Fruit fly (Drosophila melanogaster) whole organism, embryonic: ENCODE data around the gene CG1024.

Experiments
- Aef1 ChIP-seq: fragments of 200-800 bp; sonication (Bioruptor generic); IDR thresholded peaks from 3 replicates; pipeline ENCODE4 v1.3.6; 2022; ENCODE audit warnings: missing biosample characterization, missing genetic modification characterization
- B-H1 ChIP-seq: fragments of 200-800 bp; sonication (Bioruptor generic); IDR thresholded peaks from 3 replicates; pipeline ENCODE4 v1.3.6; 2022; ENCODE audit warnings: missing biosample characterization, missing genetic modification characterization
- B-H2 ChIP-seq: fragments of 200-800 bp; sonication (Bioruptor generic); optimal IDR thresholded peaks from 2 replicates; lab custom pipeline; 2018; ENCODE audit warnings: missing biosample characterization, mild to moderate bottlenecking, missing genetic modification characterization
- Bteb2 ChIP-seq: fragments of 200-800 bp; sonication (Bioruptor generic); optimal IDR thresholded peaks from 2 replicates; lab custom pipeline; 2016; ENCODE audit warnings: missing biosample characterization, missing genetic modification characterization
- CG10654 ChIP-seq: fragments of 200-800 bp; sonication (Bioruptor generic); optimal IDR thresholded peaks from 2 replicates; lab custom pipeline; 2016; ENCODE audit warnings: missing biosample characterization, missing genetic modification characterization
- CG12391 ChIP-seq: fragments of 200-800 bp; sonication (Bioruptor generic); optimal IDR thresholded peaks from 3 replicates; lab custom pipeline; 2018; ENCODE audit warnings: missing biosample characterization, mild to moderate bottlenecking, missing genetic modification characterization, moderate library complexity
- CG13894 ChIP-seq: fragments of 200-800 bp; sonication (Bioruptor generic); optimal IDR thresholded peaks from 3 replicates; lab custom pipeline; 2018; ENCODE audit warnings: missing biosample characterization, mild to moderate bottlenecking, missing genetic modification characterization, moderate library complexity
- CG17802 ChIP-seq: fragments of 200-800 bp; sonication (Bioruptor generic); optimal IDR thresholded peaks from 2 replicates; lab custom pipeline; 2018; ENCODE audit warnings: missing biosample characterization, mild to moderate bottlenecking, missing genetic modification characterization, moderate library complexity
- CG2120 ChIP-seq: fragments of 200-800 bp; sonication (Bioruptor generic); optimal IDR thresholded peaks from 3 replicates; lab custom pipeline; 2016; ENCODE audit warnings: missing biosample characterization, missing genetic modification characterization
- CG2129 ChIP-seq: fragments of 200-800 bp; sonication (Bioruptor generic); IDR thresholded peaks from 2 replicates; pipeline ENCODE4 v1.3.6; 2022; ENCODE audit warnings: missing biosample characterization, missing genetic modification characterization; ENCODE audit not compliant: partially characterized antibody
- CG3838 ChIP-seq: fragments of 200-800 bp; sonication (Bioruptor generic); optimal IDR thresholded peaks from 3 replicates; lab custom pipeline; 2016; ENCODE audit warnings: missing biosample characterization, missing genetic modification characterization
- CG3847 ChIP-seq: fragments of 200-800 bp; sonication (Bioruptor generic); IDR thresholded peaks from 2 replicates; pipeline ENCODE4 v1.3.6; 2022; ENCODE audit warnings: missing biosample characterization, missing genetic modification characterization
- CG4360 ChIP-seq: fragments of 200-800 bp; sonication (Bioruptor generic); IDR thresholded peaks from 2 replicates; pipeline ENCODE4 v1.3.6; 2022; ENCODE audit warnings: missing biosample characterization, missing genetic modification characterization
- CG4404 ChIP-seq: fragments of 200-800 bp; sonication (Bioruptor generic); IDR thresholded peaks from 2 replicates; pipeline ENCODE4 v1.3.6; 2022; ENCODE audit warnings: missing biosample characterization, missing genetic modification characterization
- CG5180 ChIP-seq: fragments of 200-800 bp; sonication (Bioruptor generic); optimal IDR thresholded peaks from 3 replicates; lab custom pipeline; 2017; ENCODE audit warnings: missing biosample characterization, missing genetic modification characterization, mild to moderate bottlenecking, moderate library complexity, missing genetic modification reagents
- CG6175 ChIP-seq: fragments of 200-800 bp; sonication (Bioruptor generic); IDR thresholded peaks from 3 replicates; pipeline ENCODE4 v1.3.6; 2022; ENCODE audit warnings: missing biosample characterization, missing genetic modification characterization
- CG6683 ChIP-seq: fragments of 200-800 bp; sonication (Bioruptor generic); optimal IDR thresholded peaks from 2 replicates; lab custom pipeline; 2017; ENCODE audit warnings: missing biosample characterization, mild to moderate bottlenecking, missing genetic modification characterization, missing genetic modification reagents
- CG6854 ChIP-seq: fragments of 200-800 bp; sonication (Bioruptor generic); optimal IDR thresholded peaks from 3 replicates; lab custom pipeline; 2017; ENCODE audit warnings: missing biosample characterization, mild to moderate bottlenecking, missing genetic modification characterization
- CG9215 ChIP-seq: fragments of 200-800 bp; sonication (Bioruptor generic); IDR thresholded peaks from 2 replicates; pipeline ENCODE4 v1.3.6; 2022; ENCODE audit warnings: missing biosample characterization, missing genetic modification characterization
- CrebB ChIP-seq: fragments of 200-800 bp; sonication (Bioruptor generic); optimal IDR thresholded peaks from 3 replicates; lab custom pipeline; 2018; ENCODE audit warnings: missing biosample characterization, mild to moderate bottlenecking, missing genetic modification characterization
- D19B ChIP-seq: fragments of 200-800 bp; sonication (Bioruptor generic); optimal IDR thresholded peaks from 2 replicates; lab custom pipeline; 2017; ENCODE audit warnings: missing biosample characterization, mild to moderate bottlenecking, missing genetic modification characterization
- Dp ChIP-seq: fragments of 200-800 bp; sonication (Bioruptor generic); optimal IDR thresholded peaks from 2 replicates; lab custom pipeline; 2018; ENCODE audit warnings: missing biosample characterization, mild to moderate bottlenecking, missing genetic modification characterization, moderate library complexity
- Fer3 ChIP-seq: fragments of 200-800 bp; sonication (Bioruptor generic); optimal IDR thresholded peaks from 2 replicates; lab custom pipeline; 2018; ENCODE audit warnings: missing biosample characterization, mild to moderate bottlenecking, missing genetic modification characterization, moderate library complexity
- Hr3 ChIP-seq: fragments of 200-800 bp; sonication (Bioruptor generic); optimal IDR thresholded peaks from 3 replicates; lab custom pipeline; 2016; ENCODE audit warnings: missing biosample characterization, missing genetic modification characterization
- MTF-1 ChIP-seq: fragments of 200-800 bp; sonication (Bioruptor generic); optimal IDR thresholded peaks from 2 replicates; lab custom pipeline; 2018; ENCODE audit warnings: missing biosample characterization, mild to moderate bottlenecking, missing genetic modification characterization, borderline replicate concordance
- Med ChIP-seq: fragments of 200-800 bp; sonication (Bioruptor generic); peaks from one replicate; lab custom pipeline; 2016; ENCODE audit warnings: missing biosample characterization, missing genetic modification characterization, mild to moderate bottlenecking, inconsistent platforms, moderate library complexity
- Meics ChIP-seq: fragments of 200-800 bp; sonication (Bioruptor generic); optimal IDR thresholded peaks from 2 replicates; lab custom pipeline; 2017; ENCODE audit warnings: missing biosample characterization, mild to moderate bottlenecking, missing genetic modification characterization
- Mes4 ChIP-seq: fragments of 200-800 bp; sonication (Bioruptor generic); optimal IDR thresholded peaks from 2 replicates; lab custom pipeline; 2016; ENCODE audit warnings: missing biosample characterization, missing genetic modification characterization
- Mrtf ChIP-seq: fragments of 200-800 bp; sonication (Bioruptor generic); IDR thresholded peaks from 3 replicates; pipeline ENCODE4 v1.3.6; 2022; ENCODE audit warnings: missing biosample characterization, missing genetic modification characterization
- NfI ChIP-seq: fragments of 200-800 bp; sonication (Bioruptor generic); optimal IDR thresholded peaks from 3 replicates; lab custom pipeline; 2018; ENCODE audit warnings: missing biosample characterization, mild to moderate bottlenecking, missing genetic modification characterization, moderate library complexity
- Oaz ChIP-seq: fragments of 200-800 bp; sonication (Bioruptor generic); IDR thresholded peaks from 2 replicates; pipeline ENCODE4 v1.3.6; 2022; ENCODE audit warnings: missing biosample characterization, missing genetic modification characterization
- Six4 ChIP-seq: fragments of 200-800 bp; sonication (Bioruptor generic); optimal IDR thresholded peaks from 2 replicates; lab custom pipeline; 2016; ENCODE audit warnings: missing biosample characterization, missing genetic modification characterization
- Ssrp ChIP-seq: fragments of 200-800 bp; sonication (Bioruptor generic); optimal IDR thresholded peaks from 2 replicates; lab custom pipeline; 2018; ENCODE audit warnings: missing biosample characterization, mild to moderate bottlenecking, missing genetic modification characterization, moderate library complexity
- Tbp ChIP-seq: fragments of >200 bp; optimal IDR thresholded peaks from 2 replicates; lab custom pipeline; 2018; ENCODE audit warnings: missing biosample characterization, missing genetic modification characterization
- amos ChIP-seq: fragments of 200-800 bp; sonication (Bioruptor generic); IDR thresholded peaks from 2 replicates; pipeline ENCODE4 v1.3.6; 2022; ENCODE audit warnings: missing biosample characterization, missing genetic modification characterization; ENCODE audit not compliant: partially characterized antibody
- ap ChIP-seq: fragments of 200-800 bp; sonication (Bioruptor generic); IDR thresholded peaks from 2 replicates; pipeline ENCODE4 v1.3.6; 2022; ENCODE audit warnings: missing biosample characterization, missing genetic modification characterization
- crol ChIP-seq: fragments of 200-800 bp; sonication (Bioruptor generic); IDR thresholded peaks from 2 replicates; pipeline ENCODE4 v1.3.6; 2022; ENCODE audit warnings: missing biosample characterization, missing genetic modification characterization
- gsb ChIP-seq: fragments of 200-800 bp; sonication (Bioruptor generic); IDR thresholded peaks from 2 replicates; pipeline ENCODE4 v1.3.6; 2022; ENCODE audit warnings: missing biosample characterization, missing genetic modification characterization
- kni ChIP-seq: fragments of 200-800 bp; sonication (Bioruptor generic); optimal IDR thresholded peaks from 3 replicates; lab custom pipeline; 2017; ENCODE audit warnings: mild to moderate bottlenecking, missing biosample characterization, missing genetic modification reagents, missing genetic modification characterization
- lov ChIP-seq, 2 experiments: fragments of 200-800 bp in 1 of 2; fragments of >200 bp in 1 of 2; sonication (Bioruptor generic) in 1 of 2; IDR thresholded peaks in 1 of 2; optimal IDR thresholded peaks in 1 of 2; 2 replicates in 1 of 2; 3 replicates in 1 of 2; pipeline versions ENCODE4 v1.3.6 to Lab custom; 2017 to 2022; ENCODE audit warnings: missing biosample characterization in 1 of 2, missing genetic modification characterization in 1 of 2
- mam ChIP-seq: fragments of 200-800 bp; sonication (Bioruptor generic); optimal IDR thresholded peaks from 3 replicates; lab custom pipeline; 2016; ENCODE audit warnings: missing biosample characterization, missing genetic modification characterization
- p53 ChIP-seq: fragments of 200-800 bp; sonication (Bioruptor generic); optimal IDR thresholded peaks from 2 replicates; lab custom pipeline; 2016; ENCODE audit warnings: missing biosample characterization, missing genetic modification characterization
- prd ChIP-seq, 3 experiments: fragments of >200 bp in 2 of 3; fragments of 200-800 bp in 1 of 3; sonication (Bioruptor generic) in 1 of 3; optimal IDR thresholded peaks in 2 of 3; IDR thresholded peaks in 1 of 3; 2 replicates in 2 of 3; 3 replicates in 1 of 3; pipeline versions ENCODE4 v1.3.6 to Lab custom; 2017 to 2022; ENCODE audit warnings: missing biosample characterization in 1 of 3, missing genetic modification characterization in 1 of 3
- slbo ChIP-seq: fragments of 200-800 bp; sonication (Bioruptor generic); IDR thresholded peaks from 2 replicates; pipeline ENCODE4 v1.3.6; 2022; ENCODE audit warnings: missing biosample characterization, missing genetic modification characterization
- tin ChIP-seq: fragments of 200-800 bp; sonication (Bioruptor generic); optimal IDR thresholded peaks from 3 replicates; lab custom pipeline; 2016; ENCODE audit warnings: missing biosample characterization, missing genetic modification characterization
- twi ChIP-seq: fragments of 200-800 bp; optimal IDR thresholded peaks from 2 replicates; lab custom pipeline; 2019; ENCODE audit warnings: missing biosample characterization, mild to moderate bottlenecking, missing genetic modification characterization, moderate library complexity
- usp ChIP-seq: fragments of >200 bp; optimal IDR thresholded peaks from 2 replicates; lab custom pipeline; 2017; ENCODE audit warnings: missing biosample characterization, missing genetic modification characterization
- wek ChIP-seq: fragments of 200-800 bp; sonication (Bioruptor generic); optimal IDR thresholded peaks from 3 replicates; lab custom pipeline; 2018; ENCODE audit warnings: missing biosample characterization, mild to moderate bottlenecking, missing genetic modification characterization, moderate library complexity

Gene CG1024

dm6 chr3R:6401522-6401844 lies 21.4 kb upstream of the CG1024 start:
- TF ChIP-seq slbo (GFP tag; lab: Robert Waterston, UW) (0 out of 2 replicates have a peak, but pooled peaks have one; percentile 35), tin (GFP tag; lab: Kevin White, UChicago) (no peak), Med (GFP tag; lab: Kevin White, UChicago) (peak; percentile 53), amos (GFP tag; lab: Robert Waterston, UW) (no peak), Mrtf (GFP tag; lab: Robert Waterston, UW) (no peak), CG3838 (GFP tag; lab: Kevin White, UChicago) (no peak), D19B (GFP tag; lab: Kevin White, UChicago) (no peak), Bteb2 (GFP tag; lab: Kevin White, UChicago) (no peak), CG2120 (GFP tag; lab: Kevin White, UChicago) (peak; percentile 40), NfI (GFP tag; lab: Kevin White, UChicago) (no peak)

dm6 chr3R:6400710-6401521 lies 20.8 kb upstream of the CG1024 start:
- TF ChIP-seq crol (GFP tag; lab: Robert Waterston, UW) (no peak), usp (GFP tag; lab: Kevin White, UChicago) (no peak), lov (optimal IDR thresholded peaks at IDR 0.05; lab: Kevin White, UChicago) (no peak), lov (GFP tag; IDR thresholded peaks at IDR 0.05; lab: Robert Waterston, UW) (no peak), prd (optimal IDR thresholded peaks at IDR 0.05; lab: Kevin White, UChicago) (no peak), prd (GFP tag; IDR thresholded peaks at IDR 0.05; lab: Robert Waterston, UW) (no peak), MTF-1 (GFP tag; lab: Kevin White, UChicago) (no peak), Aef1 (no peak), CG5180 (GFP tag; lab: Kevin White, UChicago) (peak; percentile 31), ap (no peak), gsb (GFP tag; lab: Robert Waterston, UW) (no peak), Six4 (GFP tag; lab: Kevin White, UChicago) (no peak), CG17802 (tag; lab: Kevin White, UChicago) (no peak), CG4404 (GFP tag; lab: Robert Waterston, UW) (no peak), twi (tag; lab: Kevin White, UChicago) (no peak), wek (peak; percentile 57), Ssrp (tag; lab: Kevin White, UChicago) (no peak), Fer3 (peak; percentile 33), CG6854 (no peak), CG13894 (peak; percentile 29), CG6175 (no peak), Mes4 (GFP tag; lab: Kevin White, UChicago) (no peak), Tbp (GFP tag; lab: Kevin White, UChicago) (no peak), CG9215 (no peak), kni (peak; percentile 20), Oaz (no peak), CG6683 (GFP tag; lab: Kevin White, UChicago) (no peak), CG12391 (tag; lab: Kevin White, UChicago) (no peak), CG4360 (no peak), CG3847 (0 out of 2 replicates have a peak, but pooled peaks have one; percentile 6), p53 (no peak), mam (GFP tag; lab: Kevin White, UChicago) (no peak), B-H1 (no peak), Dp (GFP tag; lab: Kevin White, UChicago) (no peak), B-H2 (GFP tag; lab: Kevin White, UChicago) (peak; percentile 4), CG2129 (GFP tag; lab: Robert Waterston, UW) (no peak), Hr3 (GFP tag; lab: Kevin White, UChicago) (no peak), Meics (GFP tag; lab: Kevin White, UChicago) (peak; percentile 8), CG10654 (GFP tag; lab: Kevin White, UChicago) (no peak), CrebB (tag; lab: Kevin White, UChicago) (peak; percentile 5)
